Worm (Caenorhabditis elegans): Measurements from ENCODE around the gene T22D1.8.

Gene T22D1.8

ce11 chrIV:6852727-6853126 is 53.4 kb downstream of the T22D1.8 start:
- TF ChIP-seq pqm-1 (tag; optimal IDR thresholded peaks at IDR 0.05) = no peak
- TF ChIP-seq T23F11.4 (GFP tag; optimal IDR thresholded peaks at IDR 0.05) = no peak
- TF ChIP-seq sdc-2 (tag; optimal IDR thresholded peaks at IDR 0.05) = no peak
- TF ChIP-seq dmd-4 (tag; optimal IDR thresholded peaks at IDR 0.05; ENCODE audit: borderline replicate concordance) = no peak

All from whole organism, late embryonic.